Fruit fly (Drosophila melanogaster) whole organism, embryonic: ENCODE measurements around the gene scrib.

Source experiments
- Antp ChIP-seq: fragments of 200-800 bp; sonication (Bioruptor generic); optimal IDR thresholded peaks from 3 replicates; lab custom pipeline; 2016; ENCODE audit warnings: missing biosample characterization, missing genetic modification characterization
- Asciz ChIP-seq: fragments of 200-800 bp; sonication (Bioruptor generic); optimal IDR thresholded peaks from 2 replicates; lab custom pipeline; 2017; ENCODE audit warnings: missing biosample characterization, mild to moderate bottlenecking, missing genetic modification characterization, missing genetic modification reagents
- Atf-2 ChIP-seq: fragments of 200-800 bp; sonication (Bioruptor generic); optimal IDR thresholded peaks from 2 replicates; lab custom pipeline; 2016; ENCODE audit warnings: missing biosample characterization, missing genetic modification characterization
- BEAF-32 ChIP-seq: fragments of 200-800 bp; sonication (Bioruptor generic); optimal IDR thresholded peaks from 3 replicates; lab custom pipeline; 2017; ENCODE audit warnings: missing biosample characterization, missing genetic modification characterization, mild to moderate bottlenecking, moderate library complexity, missing genetic modification reagents
- Bdp1 ChIP-seq: fragments of 200-800 bp; sonication (Bioruptor generic); optimal IDR thresholded peaks from 3 replicates; lab custom pipeline; 2016; ENCODE audit warnings: missing biosample characterization, missing genetic modification characterization
- Bteb2 ChIP-seq: fragments of 200-800 bp; sonication (Bioruptor generic); optimal IDR thresholded peaks from 2 replicates; lab custom pipeline; 2016; ENCODE audit warnings: missing biosample characterization, missing genetic modification characterization
- CG10267 ChIP-seq: fragments of 200-800 bp; sonication (Bioruptor generic); optimal IDR thresholded peaks from 2 replicates; lab custom pipeline; 2018; ENCODE audit warnings: missing biosample characterization, mild to moderate bottlenecking, missing genetic modification characterization, moderate library complexity
- CG13296 ChIP-seq: fragments of 200-800 bp; sonication (Bioruptor generic); optimal IDR thresholded peaks from 3 replicates; lab custom pipeline; 2018; ENCODE audit warnings: missing biosample characterization, mild to moderate bottlenecking, missing genetic modification characterization
- CG14860 ChIP-seq: fragments of 200-800 bp; sonication (Bioruptor generic); IDR thresholded peaks from 3 replicates; pipeline ENCODE4 v1.3.6; 2022; ENCODE audit warnings: missing biosample characterization, missing genetic modification characterization; ENCODE audit not compliant: partially characterized antibody
- CG1529 ChIP-seq: fragments of 200-800 bp; sonication (Bioruptor generic); optimal IDR thresholded peaks from 3 replicates; lab custom pipeline; 2018; ENCODE audit warnings: missing biosample characterization, missing genetic modification characterization
- CG18764 ChIP-seq: fragments of 200-800 bp; sonication (Bioruptor generic); optimal IDR thresholded peaks from 3 replicates; lab custom pipeline; 2016; ENCODE audit warnings: missing biosample characterization, missing genetic modification characterization
- CG2199 ChIP-seq: fragments of 200-800 bp; sonication (Bioruptor generic); IDR thresholded peaks from 3 replicates; pipeline ENCODE4 v1.3.6; 2022; ENCODE audit warnings: missing biosample characterization, missing genetic modification characterization
- CG2678 ChIP-seq: fragments of 200-800 bp; sonication (Bioruptor generic); optimal IDR thresholded peaks from 3 replicates; lab custom pipeline; 2019; ENCODE audit warnings: missing biosample characterization, mild to moderate bottlenecking, missing genetic modification characterization, moderate library complexity
- CG33557 ChIP-seq: fragments of 200-800 bp; sonication (Bioruptor generic); optimal IDR thresholded peaks from 2 replicates; lab custom pipeline; 2019; ENCODE audit warnings: missing biosample characterization, mild to moderate bottlenecking, missing genetic modification characterization, moderate library complexity
- CG3726 ChIP-seq: fragments of 200-800 bp; sonication (Bioruptor generic); IDR thresholded peaks from 3 replicates; pipeline ENCODE4, ENCODE4 v1.3.6; 2022; ENCODE audit warnings: missing biosample characterization, missing genetic modification characterization
- CG4617 ChIP-seq: fragments of 200-800 bp; sonication (Bioruptor generic); optimal IDR thresholded peaks from 3 replicates; lab custom pipeline; 2016; ENCODE audit warnings: missing biosample characterization, missing genetic modification characterization, borderline replicate concordance
- CG6254 ChIP-seq: fragments of 200-800 bp; sonication (Bioruptor generic); optimal IDR thresholded peaks from 3 replicates; lab custom pipeline; 2017; ENCODE audit warnings: mild to moderate bottlenecking, missing biosample characterization, missing genetic modification reagents, missing genetic modification characterization
- CG7556 ChIP-seq: fragments of 200-800 bp; sonication (Bioruptor generic); optimal IDR thresholded peaks from 2 replicates; lab custom pipeline; 2017; ENCODE audit warnings: missing biosample characterization, mild to moderate bottlenecking, missing genetic modification characterization
- CG7839 ChIP-seq: fragments of 200-800 bp; sonication (Bioruptor generic); optimal IDR thresholded peaks from 3 replicates; lab custom pipeline; 2018; ENCODE audit warnings: missing biosample characterization, mild to moderate bottlenecking, missing genetic modification characterization, moderate library complexity
- CG7987 ChIP-seq: fragments of 200-800 bp; sonication (Bioruptor generic); optimal IDR thresholded peaks from 2 replicates; lab custom pipeline; 2018; ENCODE audit warnings: missing biosample characterization, mild to moderate bottlenecking, missing genetic modification characterization, moderate library complexity
- CG8478 ChIP-seq: fragments of >200 bp; optimal IDR thresholded peaks from 2 replicates; lab custom pipeline; 2018
- Dip2 ChIP-seq: fragments of 200-800 bp; sonication (Bioruptor generic); IDR thresholded peaks from 2 replicates; pipeline ENCODE4 v1.3.6; 2022; ENCODE audit warnings: missing biosample characterization, missing genetic modification characterization
- H15 ChIP-seq: fragments of 200-800 bp; sonication (Bioruptor generic); IDR thresholded peaks from 3 replicates; pipeline ENCODE4 v1.3.6; 2022; ENCODE audit warnings: missing biosample characterization, missing genetic modification characterization
- MBD-R2 ChIP-seq: fragments of 200-800 bp; sonication (Bioruptor generic); IDR thresholded peaks from 2 replicates; pipeline ENCODE4 v1.3.6; 2022; ENCODE audit warnings: missing biosample characterization, missing genetic modification characterization
- Ravus ChIP-seq: fragments of 200-800 bp; sonication (Bioruptor generic); IDR thresholded peaks from 2 replicates; pipeline ENCODE4 v1.3.6; 2022; ENCODE audit warnings: missing biosample characterization, missing genetic modification characterization
- Rfx ChIP-seq: fragments of 200-800 bp; sonication (Bioruptor generic); IDR thresholded peaks from 2 replicates; pipeline ENCODE4 v1.3.6; 2022; ENCODE audit warnings: missing biosample characterization, missing genetic modification characterization
- Scr ChIP-seq: fragments of 200-800 bp; sonication (Bioruptor generic); IDR thresholded peaks from 2 replicates; pipeline ENCODE4 v1.3.6; 2022; ENCODE audit warnings: missing biosample characterization, missing genetic modification characterization; ENCODE audit not compliant: partially characterized antibody
- Sry-δ ChIP-seq: fragments of 200-800 bp; sonication (Bioruptor generic); optimal IDR thresholded peaks from 2 replicates; lab custom pipeline; 2016; ENCODE audit warnings: missing biosample characterization, missing genetic modification characterization
- Stat92E ChIP-seq, 3 experiments: fragments of >200 bp in 2 of 3; fragments of 200-800 bp in 1 of 3; sonication (Bioruptor generic) in 1 of 3; optimal IDR thresholded peaks; 2 replicates each; lab custom pipeline; 2017 to 2019; ENCODE audit warnings: missing biosample characterization in 3 of 3, missing genetic modification characterization in 3 of 3, mild to moderate bottlenecking in 1 of 3, moderate library complexity in 1 of 3
- abd-A ChIP-seq: fragments of 200-800 bp; sonication (Bioruptor generic); optimal IDR thresholded peaks from 3 replicates; lab custom pipeline; 2019; ENCODE audit warnings: missing biosample characterization, mild to moderate bottlenecking, missing genetic modification characterization, moderate library complexity
- aop ChIP-seq: fragments of 200-800 bp; sonication (Bioruptor generic); IDR thresholded peaks from 2 replicates; pipeline ENCODE4 v1.3.6; 2022; ENCODE audit warnings: missing biosample characterization, missing genetic modification characterization
- bcd ChIP-seq: fragments of 200-800 bp; sonication (Bioruptor generic); optimal IDR thresholded peaks from 2 replicates; lab custom pipeline; 2017; ENCODE audit warnings: missing biosample characterization, mild to moderate bottlenecking, missing genetic modification characterization
- cwo ChIP-seq: fragments of 200-800 bp; sonication (Bioruptor generic); optimal IDR thresholded peaks from 3 replicates; lab custom pipeline; 2017; ENCODE audit warnings: missing biosample characterization, missing genetic modification characterization, mild to moderate bottlenecking, moderate library complexity, missing genetic modification reagents
- dysf ChIP-seq: fragments of 200-800 bp; sonication (Bioruptor generic); IDR thresholded peaks from 3 replicates; pipeline ENCODE4 v1.3.6; 2022; ENCODE audit warnings: missing biosample characterization, missing genetic modification characterization
- ewg ChIP-seq: fragments of 200-800 bp; sonication (Bioruptor generic); optimal IDR thresholded peaks from 3 replicates; lab custom pipeline; 2017; ENCODE audit warnings: mild to moderate bottlenecking, missing biosample characterization, missing genetic modification reagents, missing genetic modification characterization
- exex ChIP-seq: fragments of 200-800 bp; sonication (Bioruptor generic); optimal IDR thresholded peaks from 4 replicates; lab custom pipeline; 2018; ENCODE audit warnings: missing biosample characterization, mild to moderate bottlenecking, missing genetic modification characterization, moderate library complexity
- ham ChIP-seq: fragments of 200-800 bp; sonication (Bioruptor generic); IDR thresholded peaks from 2 replicates; pipeline ENCODE4 v1.3.6; 2022; ENCODE audit warnings: missing biosample characterization, missing genetic modification characterization
- jumu ChIP-seq: fragments of 200-800 bp; sonication (Bioruptor generic); optimal IDR thresholded peaks from 3 replicates; lab custom pipeline; 2016; ENCODE audit warnings: missing biosample characterization, missing genetic modification characterization
- ken ChIP-seq: fragments of 200-800 bp; sonication (Bioruptor generic); IDR thresholded peaks from 3 replicates; pipeline ENCODE4 v1.3.6; 2022; ENCODE audit warnings: missing biosample characterization, missing genetic modification characterization
- lov ChIP-seq, 2 experiments: fragments of 200-800 bp in 1 of 2; fragments of >200 bp in 1 of 2; sonication (Bioruptor generic) in 1 of 2; IDR thresholded peaks in 1 of 2; optimal IDR thresholded peaks in 1 of 2; 2 replicates in 1 of 2; 3 replicates in 1 of 2; pipeline versions ENCODE4 v1.3.6 to Lab custom; 2017 to 2022; ENCODE audit warnings: missing biosample characterization in 1 of 2, missing genetic modification characterization in 1 of 2
- mirr ChIP-seq: fragments of 200-800 bp; sonication (Bioruptor generic); optimal IDR thresholded peaks from 3 replicates; lab custom pipeline; 2018; ENCODE audit warnings: missing biosample characterization, mild to moderate bottlenecking, missing genetic modification characterization
- onecut ChIP-seq: fragments of 200-800 bp; sonication (Bioruptor generic); IDR thresholded peaks from 2 replicates; pipeline ENCODE4 v1.3.6; 2022; ENCODE audit warnings: missing biosample characterization, missing genetic modification characterization
- pb ChIP-seq: fragments of 200-800 bp; sonication (Bioruptor generic); optimal IDR thresholded peaks from 3 replicates; lab custom pipeline; 2016; ENCODE audit warnings: missing biosample characterization, missing genetic modification characterization
- pros ChIP-seq: fragments of 200-800 bp; sonication (Bioruptor generic); optimal IDR thresholded peaks from 3 replicates; lab custom pipeline; 2019; ENCODE audit warnings: missing biosample characterization, mild to moderate bottlenecking, missing genetic modification characterization, moderate library complexity
- psq ChIP-seq: fragments of 200-800 bp; sonication (Bioruptor generic); optimal IDR thresholded peaks from 2 replicates; lab custom pipeline; 2017; ENCODE audit warnings: missing biosample characterization, missing genetic modification characterization
- ranshi ChIP-seq: fragments of 200-800 bp; sonication (Bioruptor generic); IDR thresholded peaks from 2 replicates; pipeline ENCODE4 v1.3.6; 2022; ENCODE audit warnings: missing biosample characterization, missing genetic modification characterization
- sc ChIP-seq, 3 experiments: fragments of >200 bp in 2 of 3; fragments of 200-800 bp in 1 of 3; sonication (Bioruptor generic) in 1 of 3; optimal IDR thresholded peaks; 2 replicates in 2 of 3; 3 replicates in 1 of 3; lab custom pipeline; 2017; ENCODE audit warnings: mild to moderate bottlenecking in 1 of 3, missing biosample characterization in 1 of 3, missing genetic modification characterization in 1 of 3, missing genetic modification reagents in 1 of 3
- stc ChIP-seq: fragments of 200-800 bp; sonication (Bioruptor generic); IDR thresholded peaks from 2 replicates; pipeline ENCODE4 v1.3.6; 2022; ENCODE audit warnings: missing biosample characterization, missing genetic modification characterization
- stwl ChIP-seq: fragments of 200-800 bp; sonication (Bioruptor generic); optimal IDR thresholded peaks from 3 replicates; lab custom pipeline; 2018; ENCODE audit warnings: missing biosample characterization, mild to moderate bottlenecking, missing genetic modification characterization, moderate library complexity
- trem ChIP-seq: fragments of 200-800 bp; optimal IDR thresholded peaks from 3 replicates; lab custom pipeline; 2019; ENCODE audit warnings: missing biosample characterization, mild to moderate bottlenecking, missing genetic modification characterization, moderate library complexity

scrib gene

DNA sequence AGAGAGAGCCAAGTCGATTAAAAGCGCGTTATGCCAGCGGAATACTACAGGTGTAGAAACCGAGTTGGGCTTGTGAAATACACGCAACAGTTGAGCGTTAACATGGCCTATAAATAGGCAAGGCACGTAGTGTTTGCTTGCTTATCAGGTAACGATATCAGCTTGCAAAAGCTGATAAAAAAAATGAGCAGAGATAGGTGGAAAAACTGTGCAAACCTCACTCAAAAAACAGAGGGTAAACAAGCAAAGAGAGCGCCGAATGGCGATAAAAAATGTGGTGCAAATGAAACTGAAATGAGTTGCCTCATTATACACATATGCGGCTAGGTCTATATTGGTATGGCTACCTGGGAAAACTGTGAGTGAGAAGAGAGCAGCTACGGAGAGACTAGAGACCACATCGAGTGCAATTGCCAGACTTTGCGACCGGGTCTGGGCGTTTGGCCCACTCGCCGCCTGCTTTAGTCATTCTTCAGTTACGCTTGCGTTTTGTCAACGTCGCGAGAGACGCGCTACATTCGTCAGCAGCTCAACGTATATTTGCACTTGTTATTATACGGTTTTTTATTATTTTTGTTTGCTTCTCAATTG lies 32.1 kb downstream of the scrib start (continued):
- TF ChIP-seq Scr (GFP tag; lab: Robert Waterston, UW) (no peak), Rfx (no peak), CG10267 (tag; lab: Kevin White, UChicago) (no peak), H15 (GFP tag; lab: Robert Waterston, UW) (no peak), CG14860 (GFP tag; lab: Robert Waterston, UW) (no peak), CG7556 (GFP tag; lab: Kevin White, UChicago) (peak; percentile 10), Ravus (GFP tag; lab: Robert Waterston, UW) (no peak), Asciz (peak; percentile 25), dysf (GFP tag; lab: Robert Waterston, UW) (no peak), jumu (GFP tag; lab: Kevin White, UChicago) (no peak), Sry-δ (GFP tag; lab: Kevin White, UChicago) (no peak), mirr (GFP tag; lab: Kevin White, UChicago) (peak; percentile 96), CG18764 (GFP tag; lab: Kevin White, UChicago) (no peak), exex (peak; percentile 95), CG8478 (lab: Kevin White, UChicago) (no peak), sc (optimal IDR thresholded peaks at IDR 0.05; lab: Kevin White, UChicago) (no peak), sc (GFP tag; optimal IDR thresholded peaks at IDR 0.05; lab: Kevin White, UChicago) (no peak), CG2678 (peak; percentile 10), CG33557 (GFP tag; lab: Kevin White, UChicago) (no peak), abd-A (tag; lab: Kevin White, UChicago) (no peak), psq (GFP tag; lab: Kevin White, UChicago) (no peak), Antp (GFP tag; lab: Kevin White, UChicago) (no peak), ken (GFP tag; lab: Robert Waterston, UW) (no peak), CG6254 (GFP tag; lab: Kevin White, UChicago) (no peak), CG2199 (no peak), onecut (GFP tag; lab: Robert Waterston, UW) (no peak), stc (GFP tag; lab: Robert Waterston, UW) (no peak), aop (GFP tag; lab: Robert Waterston, UW) (no peak), CG3726 (no peak), Stat92E (GFP tag; optimal IDR thresholded peaks at IDR 0.05; lab: Kevin White, UChicago) (no peak), pros (GFP tag; lab: Kevin White, UChicago) (no peak), CG7839 (tag; lab: Kevin White, UChicago) (no peak), lov (optimal IDR thresholded peaks at IDR 0.05; lab: Kevin White, UChicago) (no peak), lov (GFP tag; IDR thresholded peaks at IDR 0.05; lab: Robert Waterston, UW) (no peak), Bdp1 (GFP tag; lab: Kevin White, UChicago) (no peak), trem (no peak), ranshi (GFP tag; lab: Robert Waterston, UW) (no peak), Bteb2 (GFP tag; lab: Kevin White, UChicago) (no peak), ewg (GFP tag; lab: Kevin White, UChicago) (no peak), Atf-2 (GFP tag; lab: Kevin White, UChicago) (no peak), pb (GFP tag; lab: Kevin White, UChicago) (no peak), CG1529 (no peak), CG13296 (peak; percentile 45), stwl (tag; lab: Kevin White, UChicago) (no peak), bcd (GFP tag; lab: Kevin White, UChicago) (no peak), CG7987 (GFP tag; lab: Kevin White, UChicago) (no peak), MBD-R2 (no peak), cwo (peak; percentile 51), ham (GFP tag; lab: Robert Waterston, UW) (no peak), CG4617 (GFP tag; lab: Kevin White, UChicago) (no peak), Dip2 (GFP tag; lab: Robert Waterston, UW) (no peak), BEAF-32 (no peak)
